Worm (Caenorhabditis elegans): ENCODE data around the gene ZK1240.11.

ZK1240.11 gene

ce11 chrII:2332220-2332619 is 7.2 kb downstream of the ZK1240.11 start, which contains the start of gene F43C11.8:
Gene F43C11.8 (plus strand): TSS chrII:2332520.
- TF ChIP-seq unc-39 (tag; optimal IDR thresholded peaks at IDR 0.05) (no peak), pha-4 (tag; optimal IDR thresholded peaks at IDR 0.05) (no peak), nhr-25 (tag; optimal IDR thresholded peaks at IDR 0.05) (no peak), nhr-23 (tag; optimal IDR thresholded peaks at IDR 0.05) (no peak), ceh-28 (tag; optimal IDR thresholded peaks at IDR 0.05) (no peak)

- TF ChIP-seq pha-4 (tag; optimal IDR thresholded peaks at IDR 0.05) (peak; percentile 51), nhr-67 (tag; optimal IDR thresholded peaks at IDR 0.05) (no peak), pqm-1 (tag; optimal IDR thresholded peaks at IDR 0.05) (peak; percentile 49), fkh-10 (GFP tag; optimal IDR thresholded peaks at IDR 0.05) (no peak), elt-2 (tag; optimal IDR thresholded peaks at IDR 0.05) (peak; percentile 87), nfya-1 (tag; optimal IDR thresholded peaks at IDR 0.05; ENCODE audit: insufficient read depth) (no peak)
Measured at ce11 chrII:2335572-2335971, 10.5 kb downstream of the ZK1240.11 start, which contains the start of gene F43C11.7. Gene F43C11.7 (plus strand): TSS chrII:2335897.

ce11 chrII:2336177-2336576 is 11.1 kb downstream of the ZK1240.11 start:
- TF ChIP-seq egl-27 (tag; optimal IDR thresholded peaks at IDR 0.05) (no peak), nhr-28 (tag; optimal IDR thresholded peaks at IDR 0.05) (no peak), unc-39 (tag; optimal IDR thresholded peaks at IDR 0.05) (no peak), nhr-11 (tag; optimal IDR thresholded peaks at IDR 0.05) (no peak), zag-1 (tag; optimal IDR thresholded peaks at IDR 0.05) (no peak), nfya-1 (tag; optimal IDR thresholded peaks at IDR 0.05; ENCODE audit: insufficient read depth) (no peak), nhr-43 (tag; optimal IDR thresholded peaks at IDR 0.05; ENCODE audit: poor library complexity, severe bottlenecking) (no peak)

- TF ChIP-seq jun-1 (tag; optimal IDR thresholded peaks at IDR 0.05) (no peak), lin-15B (tag; optimal IDR thresholded peaks at IDR 0.05) (no peak), ceh-16 (tag; optimal IDR thresholded peaks at IDR 0.05) (peak; percentile 16), nhr-25 (tag; optimal IDR thresholded peaks at IDR 0.05) (no peak), ama-1 (optimal IDR thresholded peaks at IDR 0.05) (no peak), elt-2 (tag; optimal IDR thresholded peaks at IDR 0.05) (peak; percentile 5), nfya-1 (tag; optimal IDR thresholded peaks at IDR 0.05; ENCODE audit: insufficient read depth) (peak; percentile 14), ztf-4 (tag; optimal IDR thresholded peaks at IDR 0.05) (no peak), hmg-11 (tag; optimal IDR thresholded peaks at IDR 0.05) (peak; percentile 42), nhr-28 (tag; optimal IDR thresholded peaks at IDR 0.05) (no peak), ceh-28 (tag; optimal IDR thresholded peaks at IDR 0.05) (no peak), mml-1 (tag; optimal IDR thresholded peaks at IDR 0.05) (no peak), nhr-12 (tag; optimal IDR thresholded peaks at IDR 0.05) (no peak), skn-1 (tag; optimal IDR thresholded peaks at IDR 0.05) (no peak), ZK546.5 (tag; optimal IDR thresholded peaks at IDR 0.05) (no peak), ceh-9 (tag; optimal IDR thresholded peaks at IDR 0.05) (no peak)
Measured at ce11 chrII:2340974-2341373, 15.9 kb downstream of the ZK1240.11 start.

ce11 chrII:2341515-2341914 is 16.5 kb downstream of the ZK1240.11 start, which contains the start of gene enri-1:
Gene enri-1 (minus strand): TSS chrII:2341615.
- TF ChIP-seq aly-2 (tag; optimal IDR thresholded peaks at IDR 0.05) (no peak), pha-4 (tag; optimal IDR thresholded peaks at IDR 0.05) (no peak), nhr-76 (tag; optimal IDR thresholded peaks at IDR 0.05) (no peak), nhr-237 (tag; optimal IDR thresholded peaks at IDR 0.05) (no peak), unc-62 (GFP tag; optimal IDR thresholded peaks at IDR 0.05) (no peak)

- TF ChIP-seq ama-1 (optimal IDR thresholded peaks at IDR 0.05), result no peak
- TF ChIP-seq nhr-28 (tag; optimal IDR thresholded peaks at IDR 0.05), result no peak
- no peak for TF ChIP-seq hmg-11 (tag; optimal IDR thresholded peaks at IDR 0.05)
- TF ChIP-seq lin-39 (tag; optimal IDR thresholded peaks at IDR 0.05), result peak; percentile 37
- TF ChIP-seq ztf-4 (tag; optimal IDR thresholded peaks at IDR 0.05), result no peak
- no peak for TF ChIP-seq skn-1 (tag; optimal IDR thresholded peaks at IDR 0.05)
- TF ChIP-seq nhr-77 (tag; optimal IDR thresholded peaks at IDR 0.05), result no peak
- TF ChIP-seq egl-27 (tag; optimal IDR thresholded peaks at IDR 0.05), result no peak
- TF ChIP-seq elt-2 (tag; optimal IDR thresholded peaks at IDR 0.05), result peak; percentile 21
- TF ChIP-seq ceh-28 (tag; optimal IDR thresholded peaks at IDR 0.05), result no peak
- TF ChIP-seq mdl-1 (tag; optimal IDR thresholded peaks at IDR 0.05), result no peak
- TF ChIP-seq jun-1 (tag; optimal IDR thresholded peaks at IDR 0.05), result no peak
- TF ChIP-seq unc-62 (GFP tag; optimal IDR thresholded peaks at IDR 0.05), result no peak
- TF ChIP-seq pqm-1 (tag; optimal IDR thresholded peaks at IDR 0.05), result no peak
- TF ChIP-seq snpc-4 (tag; optimal IDR thresholded peaks at IDR 0.05), result no peak
- peak; percentile 51 for TF ChIP-seq nfya-1 (tag; optimal IDR thresholded peaks at IDR 0.05; ENCODE audit: insufficient read depth)
- no peak for TF ChIP-seq nhr-76 (tag; optimal IDR thresholded peaks at IDR 0.05)
- TF ChIP-seq nhr-23 (tag; optimal IDR thresholded peaks at IDR 0.05), result peak; percentile 9
- no peak for TF ChIP-seq nhr-43 (tag; optimal IDR thresholded peaks at IDR 0.05; ENCODE audit: poor library complexity, severe bottlenecking)
- TF ChIP-seq nhr-237 (tag; optimal IDR thresholded peaks at IDR 0.05), result no peak
- no peak for TF ChIP-seq ceh-9 (tag; optimal IDR thresholded peaks at IDR 0.05)
- no peak for TF ChIP-seq elt-3 (tag; optimal IDR thresholded peaks at IDR 0.05)
- TF ChIP-seq fkh-10 (GFP tag; optimal IDR thresholded peaks at IDR 0.05), result no peak
- no peak for TF ChIP-seq lsy-12 (tag; optimal IDR thresholded peaks at IDR 0.05)
- peak; percentile 63 for TF ChIP-seq lin-15B (tag; optimal IDR thresholded peaks at IDR 0.05)
- no peak for TF ChIP-seq nhr-12 (tag; optimal IDR thresholded peaks at IDR 0.05)
- no peak for TF ChIP-seq tbx-2 (tag; optimal IDR thresholded peaks at IDR 0.05)
- no peak for TF ChIP-seq fkh-2 (tag; optimal IDR thresholded peaks at IDR 0.05)
- TF ChIP-seq egl-5 (tag; optimal IDR thresholded peaks at IDR 0.05), result peak; percentile 21
- no peak for TF ChIP-seq nhr-25 (tag; optimal IDR thresholded peaks at IDR 0.05)
- TF ChIP-seq nhr-67 (tag; optimal IDR thresholded peaks at IDR 0.05), result no peak
Measured at ce11 chrII:2342004-2342479, 17.0 kb downstream of the ZK1240.11 start, which contains the start of gene F43C11.6. Gene F43C11.6 (plus strand): TSS chrII:2342429.
